Worm (Caenorhabditis elegans): ENCODE results near the gene B0303.11.

DNA sequence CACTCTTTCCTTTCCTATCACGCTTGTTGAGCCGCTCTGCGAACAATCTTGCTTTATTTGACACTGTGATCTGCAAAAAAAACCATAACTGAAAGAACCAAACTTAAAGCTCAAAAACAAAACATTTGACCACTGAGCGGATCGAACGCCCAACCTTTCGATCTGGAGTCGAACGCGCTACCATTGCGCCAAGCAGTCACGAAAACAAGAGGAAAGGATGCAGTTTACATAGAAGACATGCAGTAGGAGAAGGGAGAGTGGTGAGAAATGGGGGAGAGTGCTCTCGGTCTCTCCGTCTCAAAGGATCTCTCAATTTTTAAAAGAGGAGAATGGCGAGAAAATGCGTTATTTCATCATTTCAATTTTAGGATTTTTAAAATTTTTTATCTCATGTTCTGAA, 31.8 kb downstream of the B0303.11 start:
- peak; percentile 98 for TF ChIP-seq pes-1 (GFP tag; IDR thresholded peaks at IDR 0.05)
- peak; percentile 99 for TF ChIP-seq flt-1 (GFP tag; IDR thresholded peaks at IDR 0.05)
- TF ChIP-seq ceh-13 (GFP tag; optimal IDR thresholded peaks at IDR 0.05): peak; percentile 95
- peak; percentile 79 for TF ChIP-seq ama-1 (optimal IDR thresholded peaks at IDR 0.05)
- TF ChIP-seq tbx-11 (GFP tag; IDR thresholded peaks at IDR 0.05): peak; percentile 97
- peak; percentile 89 for TF ChIP-seq hnd-1 (tag; optimal IDR thresholded peaks at IDR 0.05)
- peak; percentile 94 for TF ChIP-seq F13C5.2 (tag; optimal IDR thresholded peaks at IDR 0.05)
- TF ChIP-seq sea-1 (GFP tag; conservative IDR thresholded peaks at IDR 0.05): peak; percentile 97
- TF ChIP-seq hmbx-1 (tag; optimal IDR thresholded peaks at IDR 0.05): peak; percentile 82
- TF ChIP-seq ceh-36 (tag; optimal IDR thresholded peaks at IDR 0.05): peak; percentile 97
